Worm (Caenorhabditis elegans): Measurements from ENCODE around the gene pigq-1.
A peak's percentile ranks its signal among the peaks of the same experiment; 100 is the strongest.

DNA sequence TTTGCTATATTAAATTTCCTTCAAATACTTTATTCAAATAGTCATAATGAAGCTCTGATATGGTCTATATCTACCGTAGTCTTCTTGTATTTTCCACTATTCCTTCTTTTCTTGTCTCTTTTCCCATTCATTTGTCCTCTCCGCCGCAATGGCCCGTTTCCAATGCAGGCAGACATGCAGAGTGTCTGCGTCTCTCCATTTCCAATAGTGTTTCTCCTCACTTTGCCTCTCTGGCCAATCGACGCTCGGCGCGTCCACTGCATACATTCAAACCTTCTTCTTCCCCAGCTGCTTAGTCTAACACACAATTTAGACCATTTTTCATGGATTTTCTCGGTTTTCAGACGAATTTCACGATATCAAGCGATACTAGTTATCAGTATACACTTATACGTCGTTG is 21.8 kb downstream of the pigq-1 start:
- TF ChIP-seq pha-4 (tag; optimal IDR thresholded peaks at IDR 0.05) (peak; percentile 41), nhr-12 (tag; optimal IDR thresholded peaks at IDR 0.05) (no peak), hlh-1 (tag; optimal IDR thresholded peaks at IDR 0.05) (no peak), mab-5 (tag; optimal IDR thresholded peaks at IDR 0.05) (no peak), elt-3 (tag; optimal IDR thresholded peaks at IDR 0.05) (no peak), lsy-2 (tag; optimal IDR thresholded peaks at IDR 0.05) (peak; percentile 43), unc-39 (tag; optimal IDR thresholded peaks at IDR 0.05) (no peak)

Data from whole organism, mixed stage, embryonic.